Worm (Caenorhabditis elegans) whole organism, young adult: ENCODE measurements around the gene F31D4.2.

Experiments
- F23B12.7 ChIP-seq: sonication (generic microtip); optimal IDR thresholded peaks from 2 replicates; lab custom pipeline; 2017; ENCODE audit warnings: missing genetic modification characterization, mild to moderate bottlenecking, missing compliant biosample characterization, antibody characterized with exemption, moderate library complexity; ENCODE audit not compliant: insufficient read depth
- F39B2.1 ChIP-seq: fragments of 200-800 bp; sonication (Bioruptor generic); IDR thresholded peaks from 2 replicates; pipeline ENCODE4 v1.3.6; 2022; ENCODE audit warnings: missing genetic modification reagents, missing genetic modification characterization, missing compliant biosample characterization
- Y95B8A.8 ChIP-seq: fragments of 200-800 bp; sonication (Bioruptor generic); IDR thresholded peaks from 2 replicates; pipeline ENCODE4 v1.3.6; 2022; ENCODE audit warnings: missing genetic modification reagents, missing genetic modification characterization, missing compliant biosample characterization
- athp-1 ChIP-seq: sonication (generic microtip); optimal IDR thresholded peaks from 2 replicates; lab custom pipeline; 2017; ENCODE audit warnings: mild to moderate bottlenecking, missing genetic modification characterization, missing compliant biosample characterization
- attf-6 ChIP-seq: fragments of 200-800 bp; sonication (Bioruptor generic); IDR thresholded peaks from 2 replicates; pipeline ENCODE4 v1.3.6; 2022; ENCODE audit warnings: missing genetic modification reagents, missing genetic modification characterization, missing compliant biosample characterization
- dpff-1 ChIP-seq: sonication (generic microtip); optimal IDR thresholded peaks from 2 replicates; lab custom pipeline; 2017; ENCODE audit warnings: mild to moderate bottlenecking, missing genetic modification characterization, missing compliant biosample characterization
- egrh-3 ChIP-seq: fragments of 200-800 bp; sonication (Bioruptor generic); IDR thresholded peaks from 2 replicates; pipeline ENCODE4 v1.3.6; 2022; ENCODE audit warnings: missing genetic modification reagents, missing genetic modification characterization, missing compliant biosample characterization
- mel-28 ChIP-seq: sonication (generic microtip); optimal IDR thresholded peaks from 2 replicates; lab custom pipeline; 2016; ENCODE audit warnings: borderline replicate concordance, mild to moderate bottlenecking, missing genetic modification characterization, missing compliant biosample characterization
- nhr-80 ChIP-seq: sonication (generic microtip); optimal IDR thresholded peaks from 2 replicates; lab custom pipeline; 2016; ENCODE audit warnings: missing genetic modification characterization, missing compliant biosample characterization
- snpc-3.4 ChIP-seq: sonication (generic microtip); optimal IDR thresholded peaks from 2 replicates; lab custom pipeline; 2017; ENCODE audit warnings: missing genetic modification characterization, mild to moderate bottlenecking, missing compliant biosample characterization, antibody characterized with exemption, moderate library complexity, missing genotype, missing genetic modification reagents
- snpc-4 ChIP-seq, 5 experiments: fragments of 150-350 bp in 1 of 5; sonication (generic microtip) in 4 of 5; optimal IDR thresholded peaks; 2 replicates each; lab custom pipeline; 2014 to 2018; ENCODE audit warnings: missing genetic modification characterization in 5 of 5, missing biosample characterization in 3 of 5, antibody characterized with exemption in 2 of 5, mild to moderate bottlenecking in 2 of 5, missing compliant biosample characterization in 2 of 5, missing genotype in 2 of 5, moderate library complexity in 2 of 5, missing genetic modification reagents in 1 of 5
- unc-130 ChIP-seq: sonication (generic microtip); optimal IDR thresholded peaks from 2 replicates; lab custom pipeline; 2016; ENCODE audit warnings: missing genetic modification reagents, missing genetic modification characterization, missing compliant biosample characterization
- unc-62 ChIP-seq: fragments of 150-350 bp; optimal IDR thresholded peaks from 2 replicates; lab custom pipeline; 2014; ENCODE audit warnings: missing biosample characterization, missing genetic modification reagents, missing genetic modification characterization
- xnd-1 ChIP-seq: sonication (generic microtip); optimal IDR thresholded peaks from 2 replicates; lab custom pipeline; 2016; ENCODE audit warnings: missing genotype, missing genetic modification reagents, missing genetic modification characterization, missing compliant biosample characterization

- TF ChIP-seq F39B2.1 (no peak), nhr-80 (tag; lab: Kevin White, UChicago) (no peak), athp-1 (tag; lab: Kevin White, UChicago) (no peak), egrh-3 (GFP tag; lab: Robert Waterston, UW) (no peak), Y95B8A.8 (GFP tag; lab: Robert Waterston, UW) (no peak), attf-6 (GFP tag; lab: Robert Waterston, UW) (no peak), unc-62 (no peak), dpff-1 (tag; lab: Kevin White, UChicago) (no peak), snpc-3.4 (tag; lab: Kevin White, UChicago) (no peak), unc-130 (no peak), xnd-1 (tag; lab: Kevin White, UChicago) (no peak), mel-28 (tag; lab: Kevin White, UChicago) (no peak), snpc-4 (GFP tag; optimal IDR thresholded peaks at IDR 0.05; lab: Kevin White, UChicago) (no peak), snpc-4 (tag; optimal IDR thresholded peaks at IDR 0.05; lab: Kevin White, UChicago) (no peak), F23B12.7 (tag; lab: Kevin White, UChicago) (no peak)
These were observed 30.0 kb upstream of the F31D4.2 start for ce11 chrV:20875324-20875723.
